Worm (Caenorhabditis elegans) whole organism, L4 larva: Measurements from ENCODE around the gene T05A8.2.

Source experiments
- F10B5.3 ChIP-seq: sonication (generic microtip); optimal IDR thresholded peaks from 2 replicates; lab custom pipeline; 2016; ENCODE audit warnings: mild to moderate bottlenecking, missing genetic modification characterization, missing compliant biosample characterization
- F37D6.2 ChIP-seq: sonication (generic microtip); optimal IDR thresholded peaks from 2 replicates; lab custom pipeline; 2016; ENCODE audit warnings: mild to moderate bottlenecking, missing genetic modification characterization, missing compliant biosample characterization
- F44E2.7 ChIP-seq: fragments of 200-800 bp; sonication (Bioruptor generic); IDR thresholded peaks from 2 replicates; pipeline ENCODE4 v2.1.2; 2022; ENCODE audit warnings: missing genetic modification characterization, missing compliant biosample characterization
- T26A8.4 ChIP-seq: fragments of 200-800 bp; sonication (Bioruptor generic); IDR thresholded peaks from 2 replicates; pipeline ENCODE4 v1.3.6; 2022; ENCODE audit warnings: missing genetic modification characterization, missing compliant biosample characterization
- aha-1 ChIP-seq: fragments of 150-350 bp; peaks from one replicate; lab custom pipeline; 2014; ENCODE audit warnings: missing biosample characterization, missing genetic modification characterization
- ama-1 ChIP-seq: fragments of 150-350 bp; optimal IDR thresholded peaks from 2 replicates; lab custom pipeline; 2014; ENCODE audit warnings: inconsistent platforms, mixed read lengths
- arid-1 ChIP-seq: fragments of 200-800 bp; sonication (Bioruptor generic); conservative IDR thresholded peaks from 2 replicates; pipeline ENCODE4 v1.3.6; 2022; ENCODE audit warnings: missing genetic modification reagents, missing genetic modification characterization, missing compliant biosample characterization
- ceh-62 ChIP-seq: sonication (generic microtip); optimal IDR thresholded peaks from 2 replicates; lab custom pipeline; 2017; ENCODE audit warnings: missing biosample characterization, missing genetic modification characterization
- ces-1 ChIP-seq: fragments of 150-350 bp; sonication (generic microtip); optimal IDR thresholded peaks from 4 replicates; lab custom pipeline; 2014; ENCODE audit warnings: missing biosample characterization, missing genetic modification reagents, missing genetic modification characterization
- dmd-6 ChIP-seq: fragments of 200-800 bp; sonication (Bioruptor generic); IDR thresholded peaks from 2 replicates; pipeline ENCODE4 v1.3.6; 2022; ENCODE audit warnings: missing genetic modification reagents, missing genetic modification characterization, missing compliant biosample characterization
- dmd-9 ChIP-seq: fragments of 200-800 bp; sonication (Bioruptor generic); IDR thresholded peaks from 2 replicates; pipeline ENCODE4 v1.3.6; 2022; ENCODE audit warnings: missing genetic modification reagents, missing genetic modification characterization, missing compliant biosample characterization
- duxl-1 ChIP-seq: sonication (generic microtip); optimal IDR thresholded peaks from 2 replicates; lab custom pipeline; 2016; ENCODE audit warnings: mild to moderate bottlenecking, missing genetic modification characterization, moderate library complexity, missing compliant biosample characterization; ENCODE audit not compliant: poor library complexity
- egl-43 ChIP-seq: fragments of 200-800 bp; sonication (Bioruptor generic); IDR thresholded peaks from 2 replicates; pipeline ENCODE4 v1.3.6; 2022; ENCODE audit warnings: missing genetic modification reagents, missing genetic modification characterization, missing compliant biosample characterization
- fkh-10 ChIP-seq: fragments of 150-350 bp; optimal IDR thresholded peaks from 2 replicates; lab custom pipeline; 2014; ENCODE audit warnings: missing biosample characterization, missing genetic modification reagents, missing genetic modification characterization
- hif-1 ChIP-seq, 2 experiments: sonication (generic microtip); optimal IDR thresholded peaks; 2 replicates each; lab custom pipeline; 2016 to 2017; ENCODE audit warnings: missing compliant biosample characterization in 2 of 2, missing genetic modification characterization in 2 of 2, missing genetic modification reagents in 2 of 2, missing genotype in 2 of 2, mild to moderate bottlenecking in 1 of 2
- hlh-11 ChIP-seq: fragments of 200-800 bp; sonication (Bioruptor generic); optimal IDR thresholded peaks from 2 replicates; lab custom pipeline; 2018; ENCODE audit warnings: mild to moderate bottlenecking, missing genetic modification characterization, missing compliant biosample characterization
- hlh-30 ChIP-seq: sonication (generic microtip); optimal IDR thresholded peaks from 2 replicates; lab custom pipeline; 2017; ENCODE audit warnings: antibody characterized with exemption, mild to moderate bottlenecking, missing genetic modification characterization, missing compliant biosample characterization; ENCODE audit not compliant: insufficient read depth
- hmg-1.1 ChIP-seq: fragments of 200-800 bp; sonication (Bioruptor generic); IDR thresholded peaks from 2 replicates; pipeline ENCODE4 v1.3.6; 2022; ENCODE audit warnings: missing genetic modification reagents, missing genetic modification characterization, missing compliant biosample characterization
- lin-1 ChIP-seq: fragments of 200-800 bp; sonication (Bioruptor generic); IDR thresholded peaks from 2 replicates; pipeline ENCODE4 v1.3.6; 2022; ENCODE audit warnings: missing genetic modification reagents, missing genetic modification characterization, missing compliant biosample characterization
- lin-13 ChIP-seq: fragments of 150-350 bp; optimal IDR thresholded peaks from 2 replicates; lab custom pipeline; 2014; ENCODE audit warnings: missing biosample characterization, missing genetic modification reagents, missing genetic modification characterization
- lin-15B ChIP-seq: fragments of 150-350 bp; sonication (generic microtip); optimal IDR thresholded peaks from 3 replicates; lab custom pipeline; 2014; ENCODE audit warnings: missing biosample characterization, missing genetic modification characterization
- lin-38 ChIP-seq: fragments of 200-800 bp; sonication (Bioruptor generic); IDR thresholded peaks from 2 replicates; pipeline ENCODE4 v1.3.6; 2022; ENCODE audit warnings: missing genetic modification reagents, missing genetic modification characterization, missing compliant biosample characterization
- lir-3 ChIP-seq: sonication (generic microtip); optimal IDR thresholded peaks from 2 replicates; lab custom pipeline; 2016; ENCODE audit warnings: mild to moderate bottlenecking, missing genetic modification characterization, missing compliant biosample characterization
- lsy-2 ChIP-seq, 2 experiments: fragments of 150-350 bp in 1 of 2; sonication (generic microtip) in 1 of 2; optimal IDR thresholded peaks; 2 replicates each; lab custom pipeline; 2014 to 2017; ENCODE audit warnings: missing biosample characterization in 2 of 2, missing genetic modification characterization in 2 of 2
- madf-5 ChIP-seq, 2 experiments: fragments of 200-800 bp; sonication (Bioruptor generic); IDR thresholded peaks; 2 replicates each; pipeline ENCODE4 v1.3.6; 2022; ENCODE audit warnings: missing compliant biosample characterization in 2 of 2, missing genetic modification characterization in 2 of 2
- madf-9 ChIP-seq: fragments of 200-800 bp; sonication (Bioruptor generic); conservative IDR thresholded peaks from 2 replicates; pipeline ENCODE4 v1.3.6; 2022; ENCODE audit warnings: missing genetic modification reagents, missing genetic modification characterization, missing compliant biosample characterization
- mdl-1 ChIP-seq, 2 experiments: fragments of 150-350 bp in 1 of 2; sonication (generic microtip) in 1 of 2; optimal IDR thresholded peaks; 2 replicates each; lab custom pipeline; 2014 to 2017; ENCODE audit warnings: missing biosample characterization in 2 of 2, missing genetic modification characterization in 2 of 2
- mep-1 ChIP-seq: fragments of 150-350 bp; sonication (generic microtip); optimal IDR thresholded peaks from 3 replicates; lab custom pipeline; 2014; ENCODE audit warnings: missing biosample characterization, missing genetic modification characterization
- mes-2 ChIP-seq: sonication (generic microtip); optimal IDR thresholded peaks from 2 replicates; lab custom pipeline; 2016; ENCODE audit warnings: missing genotype, mild to moderate bottlenecking, missing genetic modification characterization, missing compliant biosample characterization; ENCODE audit not compliant: poor library complexity, severe bottlenecking
- nhr-102 ChIP-seq: sonication (generic microtip); optimal IDR thresholded peaks from 2 replicates; lab custom pipeline; 2016; ENCODE audit warnings: mild to moderate bottlenecking, missing genetic modification characterization, moderate library complexity, missing compliant biosample characterization
- nhr-111 ChIP-seq: fragments of 200-800 bp; sonication (Bioruptor generic); optimal IDR thresholded peaks from 2 replicates; lab custom pipeline; 2018; ENCODE audit warnings: mild to moderate bottlenecking, missing genetic modification characterization, missing compliant biosample characterization
- nhr-237 ChIP-seq: sonication (generic microtip); optimal IDR thresholded peaks from 2 replicates; lab custom pipeline; 2017; ENCODE audit warnings: missing biosample characterization, missing genetic modification characterization
- nhr-25 ChIP-seq: sonication (generic microtip); optimal IDR thresholded peaks from 2 replicates; lab custom pipeline; 2017; ENCODE audit warnings: missing genetic modification characterization, mild to moderate bottlenecking, missing compliant biosample characterization, antibody characterized with exemption, moderate library complexity, borderline replicate concordance; ENCODE audit not compliant: insufficient read depth
- nhr-6 ChIP-seq: fragments of 150-350 bp; optimal IDR thresholded peaks from 2 replicates; lab custom pipeline; 2014; ENCODE audit warnings: missing biosample characterization, missing genetic modification characterization
- php-3 ChIP-seq: fragments of 200-800 bp; sonication (Bioruptor generic); IDR thresholded peaks from 2 replicates; pipeline ENCODE4 v1.3.6; 2022; ENCODE audit warnings: missing genetic modification reagents, missing genetic modification characterization, missing compliant biosample characterization
- saeg-2 ChIP-seq: fragments of 200-800 bp; sonication (Bioruptor generic); IDR thresholded peaks from 2 replicates; pipeline ENCODE4 v1.3.6; 2022; ENCODE audit warnings: missing genetic modification reagents, missing genetic modification characterization, missing compliant biosample characterization
- sdz-12 ChIP-seq: fragments of 200-800 bp; sonication (Bioruptor generic); optimal IDR thresholded peaks from 2 replicates; lab custom pipeline; 2018; ENCODE audit warnings: mild to moderate bottlenecking, missing genetic modification characterization, missing compliant biosample characterization
- snpc-1.2 ChIP-seq: fragments of 200-800 bp; sonication (Bioruptor generic); IDR thresholded peaks from 2 replicates; pipeline ENCODE4 v1.3.6; 2022; ENCODE audit warnings: missing genetic modification reagents, missing genetic modification characterization, missing compliant biosample characterization
- spr-1 ChIP-seq: sonication (generic microtip); optimal IDR thresholded peaks from 2 replicates; lab custom pipeline; 2016; ENCODE audit warnings: mild to moderate bottlenecking, missing genetic modification characterization, missing compliant biosample characterization
- spr-3 ChIP-seq: fragments of 200-800 bp; sonication (Bioruptor generic); optimal IDR thresholded peaks from 2 replicates; lab custom pipeline; 2018; ENCODE audit warnings: mild to moderate bottlenecking, missing genetic modification characterization, missing compliant biosample characterization
- unc-130 ChIP-seq: sonication (generic microtip); optimal IDR thresholded peaks from 2 replicates; lab custom pipeline; 2016; ENCODE audit warnings: missing genetic modification reagents, missing genetic modification characterization, missing compliant biosample characterization
- unc-62 ChIP-seq, 3 experiments: fragments of 150-350 bp in 1 of 3; sonication (generic microtip); optimal IDR thresholded peaks in 2 of 3; peaks in 1 of 3; 1 replicate in 1 of 3; 2 replicates in 2 of 3; lab custom pipeline; 2014 to 2017; ENCODE audit warnings: missing biosample characterization in 3 of 3, missing genetic modification characterization in 3 of 3, missing genetic modification reagents in 3 of 3, missing genotype in 1 of 3
- zag-1 ChIP-seq: fragments of 150-350 bp; optimal IDR thresholded peaks from 2 replicates; lab custom pipeline; 2014; ENCODE audit warnings: missing biosample characterization, missing genetic modification characterization

T05A8.2 gene

DNA sequence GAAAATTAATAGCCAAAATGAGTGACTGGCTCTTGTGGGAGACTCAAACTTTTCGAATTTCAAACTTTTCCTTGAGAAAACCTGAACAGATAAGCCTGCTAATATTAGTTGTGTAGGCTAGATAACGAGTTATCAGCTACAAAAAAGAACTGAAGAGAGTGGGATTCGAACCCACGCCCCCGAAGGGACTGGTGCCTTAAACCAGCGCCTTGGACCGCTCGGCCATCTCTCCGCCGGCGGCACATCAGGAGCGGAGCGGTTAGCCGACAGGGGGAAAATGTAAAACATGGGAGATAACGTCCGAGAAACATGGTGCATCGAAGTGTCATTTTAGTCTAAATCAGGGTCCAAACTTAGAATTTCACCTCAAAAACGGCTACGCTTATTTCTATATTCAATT is 24.8 kb upstream of the T05A8.2 start (continued):
- no peak for TF ChIP-seq madf-9 (GFP tag; lab: Robert Waterston, UW)
- no peak for TF ChIP-seq lin-15B

ce11 chrII:2735192-2735591 is 24.4 kb upstream of the T05A8.2 start, which contains the start of gene wdr-31:
TSS of gene wdr-31 (minus strand) at chrII:2735292.
- TF ChIP-seq dmd-6 (no peak), unc-130 (GFP tag; lab: Kevin White, UChicago) (no peak), snpc-1.2 (GFP tag; lab: Robert Waterston, UW) (no peak), lin-13 (GFP tag; lab: Kevin White, UChicago) (no peak), saeg-2 (GFP tag; lab: Robert Waterston, UW) (no peak), T26A8.4 (GFP tag; lab: Robert Waterston, UW) (no peak), nhr-102 (no peak), arid-1 (no peak), mep-1 (tag; lab: Kevin White, UChicago) (no peak)
- TF ChIP-seq, all 104 proteins: peak for 0

ce11 chrII:2734735-2735134 is 23.9 kb upstream of the T05A8.2 start:
- TF ChIP-seq ceh-62 (tag; lab: Kevin White, UChicago) (no peak), nhr-25 (peak; percentile 15), mdl-1 (tag; optimal IDR thresholded peaks at IDR 0.05; lab: Kevin White, UChicago) (peak; percentile 28 to 37), F37D6.2 (tag; lab: Kevin White, UChicago) (no peak), mep-1 (tag; lab: Kevin White, UChicago) (peak; percentile 64), zag-1 (tag; lab: Kevin White, UChicago) (no peak), hlh-11 (peak; percentile 21), dmd-9 (GFP tag; lab: Robert Waterston, UW) (0 out of 2 replicates have a peak, but pooled peaks have one; percentile 44), aha-1 (tag; lab: Kevin White, UChicago) (peak; percentile 70), unc-62 (GFP tag; optimal IDR thresholded peaks at IDR 0.05 in 1 of 2; lab: Kevin White, UChicago) (peak in 1 of 2 experiments; percentile 47), unc-62 (tag; optimal IDR thresholded peaks at IDR 0.05; lab: Kevin White, UChicago) (no peak), hlh-30 (peak; percentile 46), hmg-1.1 (GFP tag; lab: Robert Waterston, UW) (peak; percentile 72), F44E2.7 (GFP tag; lab: Robert Waterston, UW) (no peak), F10B5.3 (tag; lab: Kevin White, UChicago) (no peak), dmd-6 (0 out of 2 replicates have a peak, but pooled peaks have one; percentile 8), php-3 (no peak), mes-2 (tag; lab: Kevin White, UChicago) (peak; percentile 59), madf-5 (GFP tag; IDR thresholded peaks at IDR 0.05; lab: Robert Waterston, UW) (no peak), fkh-10 (no peak), spr-3 (GFP tag; lab: Kevin White, UChicago) (no peak), lsy-2 (tag; optimal IDR thresholded peaks at IDR 0.05; lab: Kevin White, UChicago) (peak in 1 of 2 experiments; percentile 30), duxl-1 (tag; lab: Kevin White, UChicago) (peak; percentile 84), egl-43 (GFP tag; lab: Robert Waterston, UW) (0 out of 2 replicates have a peak, but pooled peaks have one; percentile 7), nhr-6 (tag; lab: Kevin White, UChicago) (peak; percentile 26), lin-38 (no peak; the same call in 1 of the 2 replicates)

ce11 chrII:2734266-2734665 is 23.4 kb upstream of the T05A8.2 start:
- TF ChIP-seq aha-1 (tag; lab: Kevin White, UChicago) (no peak), nhr-111 (GFP tag; lab: Kevin White, UChicago) (no peak), hif-1 (tag; optimal IDR thresholded peaks at IDR 0.05; lab: Kevin White, UChicago) (no peak), nhr-237 (tag; lab: Kevin White, UChicago) (no peak), ces-1 (GFP tag; lab: Kevin White, UChicago) (no peak), sdz-12 (GFP tag; lab: Kevin White, UChicago) (no peak), mep-1 (tag; lab: Kevin White, UChicago) (no peak), lir-3 (tag; lab: Kevin White, UChicago) (no peak), F10B5.3 (tag; lab: Kevin White, UChicago) (no peak), lin-1 (no peak), spr-1 (no peak), ama-1 (no peak)
